Fruit fly (Drosophila melanogaster): ENCODE results near the gene trol.

DNA sequence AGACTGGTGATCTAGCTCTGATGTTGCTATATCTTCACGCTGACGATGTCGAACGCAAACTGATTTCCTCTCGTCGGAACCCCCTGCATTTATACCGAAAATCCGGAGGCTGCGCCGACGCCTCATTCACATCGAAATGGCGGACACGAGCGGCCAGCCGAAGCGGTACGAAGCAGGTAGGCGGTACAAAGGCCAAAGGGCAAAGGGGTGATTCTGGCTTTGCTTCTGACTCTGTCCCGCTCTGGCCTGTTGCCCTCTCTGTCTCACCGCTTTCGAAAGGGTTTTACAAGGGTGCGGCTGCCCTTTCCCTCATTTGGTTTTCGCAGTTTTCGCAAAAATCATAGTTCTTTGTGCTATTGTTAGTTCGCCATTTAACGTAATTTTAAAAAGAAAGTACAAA lies 116.3 kb downstream of the trol start, which contains the start of gene gt:
- TF ChIP-seq CG5953 (GFP tag; IDR thresholded peaks at IDR 0.05) (no peak), Dbx (GFP tag; IDR thresholded peaks at IDR 0.05) (no peak), unc-4 (GFP tag; IDR thresholded peaks at IDR 0.05; ENCODE audit: partially characterized antibody) (no peak)
